Worm (Caenorhabditis elegans) whole organism, mixed stage, embryonic: ENCODE measurements around the gene oac-38.

Source experiments
- M03D4.4 ChIP-seq: sonication (generic microtip); optimal IDR thresholded peaks from 2 replicates; lab custom pipeline; 2017; ENCODE audit warnings: mild to moderate bottlenecking, missing genetic modification characterization, missing compliant biosample characterization
- bed-3 ChIP-seq: fragments of 200-800 bp; sonication (Bioruptor generic); optimal IDR thresholded peaks from 3 replicates; lab custom pipeline; 2018; ENCODE audit warnings: mild to moderate bottlenecking, missing genetic modification characterization, moderate library complexity, missing compliant biosample characterization
- blmp-1 ChIP-seq: fragments of 150-350 bp; optimal IDR thresholded peaks from 2 replicates; lab custom pipeline; 2014; ENCODE audit warnings: missing biosample characterization, missing genetic modification characterization
- ceh-39 ChIP-seq: fragments of 150-350 bp; optimal IDR thresholded peaks from 2 replicates; lab custom pipeline; 2014; ENCODE audit warnings: missing biosample characterization, missing genetic modification characterization
- ceh-43 ChIP-seq: fragments of 200-800 bp; sonication (Bioruptor generic); optimal IDR thresholded peaks from 2 replicates; lab custom pipeline; 2018; ENCODE audit warnings: mild to moderate bottlenecking, missing genetic modification characterization, moderate library complexity, missing compliant biosample characterization
- ceh-83 ChIP-seq: fragments of 200-800 bp; sonication (Bioruptor generic); optimal IDR thresholded peaks from 2 replicates; lab custom pipeline; 2018; ENCODE audit warnings: mild to moderate bottlenecking, missing genetic modification characterization, missing compliant biosample characterization
- ces-1 ChIP-seq: fragments of 150-350 bp; optimal IDR thresholded peaks from 2 replicates; lab custom pipeline; 2014; ENCODE audit warnings: missing biosample characterization, missing genetic modification reagents, missing genetic modification characterization
- cnd-1 ChIP-seq: fragments of 200-800 bp; sonication (Bioruptor generic); optimal IDR thresholded peaks from 2 replicates; lab custom pipeline; 2018; ENCODE audit warnings: mild to moderate bottlenecking, missing genetic modification characterization, missing compliant biosample characterization
- drap-1 ChIP-seq: fragments of 200-800 bp; sonication (Bioruptor generic); optimal IDR thresholded peaks from 3 replicates; lab custom pipeline; 2018; ENCODE audit warnings: mild to moderate bottlenecking, missing genetic modification characterization, missing compliant biosample characterization
- elt-1 ChIP-seq: sonication (generic microtip); optimal IDR thresholded peaks from 2 replicates; lab custom pipeline; 2017; ENCODE audit warnings: missing genetic modification characterization, mild to moderate bottlenecking, missing compliant biosample characterization, antibody characterized with exemption, moderate library complexity, borderline replicate concordance; ENCODE audit not compliant: insufficient read depth
- elt-3 ChIP-seq: fragments of 150-350 bp; optimal IDR thresholded peaks from 2 replicates; lab custom pipeline; 2014; ENCODE audit warnings: missing biosample characterization, missing genetic modification characterization
- flh-1 ChIP-seq: fragments of 200-800 bp; sonication (Bioruptor generic); optimal IDR thresholded peaks from 2 replicates; lab custom pipeline; 2018; ENCODE audit warnings: mild to moderate bottlenecking, missing genetic modification characterization, moderate library complexity, missing compliant biosample characterization
- ham-2 ChIP-seq: fragments of 200-800 bp; sonication (Bioruptor generic); optimal IDR thresholded peaks from 2 replicates; lab custom pipeline; 2018; ENCODE audit warnings: mild to moderate bottlenecking, missing genetic modification characterization, missing compliant biosample characterization
- hlh-1 ChIP-seq: fragments of 150-350 bp; optimal IDR thresholded peaks from 2 replicates; lab custom pipeline; 2014; ENCODE audit warnings: missing biosample characterization, missing genetic modification reagents, missing genetic modification characterization
- lin-13 ChIP-seq: fragments of 150-350 bp; optimal IDR thresholded peaks from 2 replicates; lab custom pipeline; 2014; ENCODE audit warnings: missing biosample characterization, missing genetic modification characterization
- lin-32 ChIP-seq: fragments of 200-800 bp; sonication (Bioruptor generic); optimal IDR thresholded peaks from 2 replicates; lab custom pipeline; 2018; ENCODE audit warnings: mild to moderate bottlenecking, missing genetic modification characterization, missing compliant biosample characterization
- lsy-2 ChIP-seq: fragments of 150-350 bp; optimal IDR thresholded peaks from 2 replicates; lab custom pipeline; 2014; ENCODE audit warnings: missing biosample characterization, missing genetic modification characterization
- mab-5 ChIP-seq: fragments of 150-350 bp; optimal IDR thresholded peaks from 2 replicates; lab custom pipeline; 2014; ENCODE audit warnings: missing biosample characterization, missing genetic modification characterization
- mls-2 ChIP-seq: sonication (generic microtip); optimal IDR thresholded peaks from 2 replicates; lab custom pipeline; 2016; ENCODE audit warnings: mild to moderate bottlenecking, missing genetic modification characterization, moderate library complexity, missing compliant biosample characterization
- nhr-12 ChIP-seq: fragments of 150-350 bp; optimal IDR thresholded peaks from 2 replicates; lab custom pipeline; 2014; ENCODE audit warnings: missing biosample characterization, missing genetic modification characterization
- nhr-2 ChIP-seq: fragments of 150-350 bp; optimal IDR thresholded peaks from 2 replicates; lab custom pipeline; 2014; ENCODE audit warnings: missing biosample characterization, missing genetic modification characterization
- nhr-237 ChIP-seq: fragments of 150-350 bp; optimal IDR thresholded peaks from 2 replicates; lab custom pipeline; 2014; ENCODE audit warnings: missing biosample characterization, missing genetic modification characterization
- nhr-76 ChIP-seq: sonication (generic microtip); optimal IDR thresholded peaks from 2 replicates; lab custom pipeline; 2017; ENCODE audit warnings: missing biosample characterization, missing genetic modification characterization
- pha-4 ChIP-seq: fragments of 150-350 bp; optimal IDR thresholded peaks from 2 replicates; lab custom pipeline; 2018; ENCODE audit warnings: missing biosample characterization, missing genetic modification reagents, missing genetic modification characterization
- sem-2 ChIP-seq: fragments of 200-800 bp; sonication (Bioruptor generic); optimal IDR thresholded peaks from 2 replicates; lab custom pipeline; 2018; ENCODE audit warnings: mild to moderate bottlenecking, missing genetic modification characterization, missing compliant biosample characterization
- snpc-4 ChIP-seq: fragments of 150-350 bp; optimal IDR thresholded peaks from 2 replicates; lab custom pipeline; 2014; ENCODE audit warnings: missing biosample characterization, missing genetic modification characterization
- sptf-1 ChIP-seq: sonication (generic microtip); optimal IDR thresholded peaks from 2 replicates; lab custom pipeline; 2017; ENCODE audit warnings: mild to moderate bottlenecking, missing genetic modification characterization, moderate library complexity, missing compliant biosample characterization
- tbx-8 ChIP-seq: fragments of 200-800 bp; sonication (Bioruptor generic); optimal IDR thresholded peaks from 2 replicates; lab custom pipeline; 2018; ENCODE audit warnings: mild to moderate bottlenecking, missing genetic modification characterization, moderate library complexity, missing compliant biosample characterization
- unc-39 ChIP-seq: fragments of 150-350 bp; optimal IDR thresholded peaks from 2 replicates; lab custom pipeline; 2014; ENCODE audit warnings: missing biosample characterization, missing genetic modification characterization
- unc-62 ChIP-seq: fragments of 150-350 bp; optimal IDR thresholded peaks from 2 replicates; lab custom pipeline; 2014; ENCODE audit warnings: missing biosample characterization, missing genetic modification reagents, missing genetic modification characterization
- zip-8 ChIP-seq: fragments of 150-350 bp; optimal IDR thresholded peaks from 2 replicates; lab custom pipeline; 2014; ENCODE audit warnings: missing biosample characterization, missing genetic modification characterization
- ztf-11 ChIP-seq: fragments of 150-350 bp; optimal IDR thresholded peaks from 2 replicates; lab custom pipeline; 2014; ENCODE audit warnings: missing biosample characterization, missing genetic modification characterization

The oac-38 gene

ce11 chrIV:14115045-14115444 is 38.1 kb downstream of the oac-38 start:
- no peak for TF ChIP-seq zip-8 (tag; lab: Kevin White, UChicago)
- TF ChIP-seq nhr-12: no peak
- no peak for TF ChIP-seq elt-3
- no peak for TF ChIP-seq unc-39 (tag; lab: Kevin White, UChicago)
- no peak for TF ChIP-seq lin-13
- TF ChIP-seq lin-32 (GFP tag; lab: Kevin White, UChicago): no peak
- no peak for TF ChIP-seq ces-1 (GFP tag; lab: Kevin White, UChicago)
- no peak for TF ChIP-seq ceh-43 (GFP tag; lab: Kevin White, UChicago)
- TF ChIP-seq nhr-2 (tag; lab: Kevin White, UChicago): no peak
- no peak for TF ChIP-seq unc-62 (GFP tag; lab: Kevin White, UChicago)
- no peak for TF ChIP-seq pha-4 (tag; lab: Kevin White, UChicago)
- TF ChIP-seq ceh-83 (GFP tag; lab: Kevin White, UChicago): no peak
- no peak for TF ChIP-seq tbx-8 (GFP tag; lab: Kevin White, UChicago)
- no peak for TF ChIP-seq sptf-1 (tag; lab: Kevin White, UChicago)
- no peak for TF ChIP-seq blmp-1
- no peak for TF ChIP-seq sem-2 (GFP tag; lab: Kevin White, UChicago)
- TF ChIP-seq mab-5: no peak
- TF ChIP-seq lsy-2 (tag; lab: Kevin White, UChicago): no peak

ce11 chrIV:14114357-14114756 is 38.8 kb downstream of the oac-38 start:
- TF ChIP-seq sptf-1 (tag; lab: Kevin White, UChicago): no peak
- no peak for TF ChIP-seq drap-1 (GFP tag; lab: Kevin White, UChicago)
- no peak for TF ChIP-seq mls-2 (tag; lab: Kevin White, UChicago)

ce11 chrIV:14113621-14114020 is 39.5 kb downstream of the oac-38 start:
- TF ChIP-seq nhr-237 (no peak), M03D4.4 (tag; lab: Kevin White, UChicago) (no peak), sptf-1 (tag; lab: Kevin White, UChicago) (no peak), hlh-1 (no peak), ztf-11 (tag; lab: Kevin White, UChicago) (no peak), elt-1 (tag; lab: Kevin White, UChicago) (no peak), sem-2 (GFP tag; lab: Kevin White, UChicago) (no peak), lin-13 (no peak), nhr-2 (tag; lab: Kevin White, UChicago) (no peak), lin-32 (GFP tag; lab: Kevin White, UChicago) (no peak)
- TF ChIP-seq, all 35 proteins: peak for 0

- TF ChIP-seq elt-1 (tag; lab: Kevin White, UChicago) (no peak), sem-2 (GFP tag; lab: Kevin White, UChicago) (no peak), mls-2 (tag; lab: Kevin White, UChicago) (no peak), mab-5 (no peak), snpc-4 (tag; lab: Kevin White, UChicago) (no peak), ceh-39 (tag; lab: Kevin White, UChicago) (no peak), hlh-1 (no peak), unc-39 (tag; lab: Kevin White, UChicago) (no peak), cnd-1 (no peak), pha-4 (tag; lab: Kevin White, UChicago) (no peak), nhr-12 (no peak), bed-3 (GFP tag; lab: Kevin White, UChicago) (no peak), unc-62 (GFP tag; lab: Kevin White, UChicago) (no peak), blmp-1 (no peak), sptf-1 (tag; lab: Kevin White, UChicago) (no peak), zip-8 (tag; lab: Kevin White, UChicago) (no peak), nhr-2 (tag; lab: Kevin White, UChicago) (no peak), ztf-11 (tag; lab: Kevin White, UChicago) (no peak), drap-1 (GFP tag; lab: Kevin White, UChicago) (no peak)
These were observed 45.5 kb downstream of the oac-38 start for ce11 chrIV:14107647-14108046.

ce11 chrIV:14106274-14106673 is 46.9 kb downstream of the oac-38 start, which contains the start of gene ins-34:
Gene ins-34 (plus strand): TSS chrIV:14106574.
- no peak for TF ChIP-seq lin-13
- TF ChIP-seq ham-2: no peak
- TF ChIP-seq snpc-4 (tag; lab: Kevin White, UChicago): no peak
- TF ChIP-seq unc-62 (GFP tag; lab: Kevin White, UChicago): no peak
- no peak for TF ChIP-seq hlh-1
- no peak for TF ChIP-seq drap-1 (GFP tag; lab: Kevin White, UChicago)
- TF ChIP-seq zip-8 (tag; lab: Kevin White, UChicago): no peak
- no peak for TF ChIP-seq flh-1
- no peak for TF ChIP-seq nhr-76 (tag; lab: Kevin White, UChicago)
- no peak for TF ChIP-seq mls-2 (tag; lab: Kevin White, UChicago)
- no peak for TF ChIP-seq M03D4.4 (tag; lab: Kevin White, UChicago)
- TF ChIP-seq tbx-8 (GFP tag; lab: Kevin White, UChicago): no peak
- TF ChIP-seq cnd-1: no peak
- no peak for TF ChIP-seq pha-4 (tag; lab: Kevin White, UChicago)
- no peak for TF ChIP-seq ztf-11 (tag; lab: Kevin White, UChicago)
- no peak for TF ChIP-seq lsy-2 (tag; lab: Kevin White, UChicago)
